Worm (Caenorhabditis elegans) whole organism, late embryonic: ENCODE data around the gene F58E1.13.

ENCODE experiments used
- ama-1 ChIP-seq: fragments of 150-350 bp; optimal IDR thresholded peaks from 2 replicates; lab custom pipeline; 2014
- ceh-18 ChIP-seq: sonication (generic microtip); optimal IDR thresholded peaks from 2 replicates; lab custom pipeline; 2016; ENCODE audit warnings: missing genetic modification characterization, missing compliant biosample characterization
- ceh-22 ChIP-seq: sonication (generic microtip); optimal IDR thresholded peaks from 2 replicates; lab custom pipeline; 2017; ENCODE audit warnings: missing biosample characterization, missing genetic modification characterization
- dmd-4 ChIP-seq: sonication (generic microtip); optimal IDR thresholded peaks from 2 replicates; lab custom pipeline; 2016; ENCODE audit warnings: borderline replicate concordance, missing genetic modification characterization, missing compliant biosample characterization
- elt-2 ChIP-seq: sonication (generic microtip); optimal IDR thresholded peaks from 2 replicates; lab custom pipeline; 2016; ENCODE audit warnings: missing genetic modification reagents, missing genetic modification characterization, missing compliant biosample characterization
- fkh-6 ChIP-seq: sonication (generic microtip); optimal IDR thresholded peaks from 2 replicates; lab custom pipeline; 2016; ENCODE audit warnings: missing genetic modification characterization, missing compliant biosample characterization
- gmeb-2 ChIP-seq: sonication (generic microtip); optimal IDR thresholded peaks from 2 replicates; lab custom pipeline; 2016; ENCODE audit warnings: missing genetic modification characterization, inconsistent platforms, missing compliant biosample characterization
- hlh-30 ChIP-seq: sonication (generic microtip); optimal IDR thresholded peaks from 2 replicates; lab custom pipeline; 2017; ENCODE audit warnings: antibody characterized with exemption, missing genetic modification characterization, missing compliant biosample characterization; ENCODE audit not compliant: insufficient read depth
- hlh-8 ChIP-seq: sonication (generic microtip); optimal IDR thresholded peaks from 2 replicates; lab custom pipeline; 2016; ENCODE audit warnings: missing genotype, missing genetic modification characterization, missing compliant biosample characterization
- nfya-1 ChIP-seq: sonication (generic microtip); optimal IDR thresholded peaks from 2 replicates; lab custom pipeline; 2017; ENCODE audit warnings: missing genetic modification characterization, mild to moderate bottlenecking, missing compliant biosample characterization, antibody characterized with exemption, moderate library complexity
- pha-4 ChIP-seq: fragments of 150-350 bp; optimal IDR thresholded peaks from 2 replicates; lab custom pipeline; 2018; ENCODE audit warnings: missing biosample characterization, missing genetic modification reagents, missing genetic modification characterization
- rnt-1 ChIP-seq: sonication (generic microtip); optimal IDR thresholded peaks from 2 replicates; lab custom pipeline; 2016; ENCODE audit warnings: missing genetic modification characterization, missing compliant biosample characterization
- sdc-2 ChIP-seq: sonication (generic microtip); optimal IDR thresholded peaks from 2 replicates; lab custom pipeline; 2016; ENCODE audit warnings: missing genotype, missing genetic modification characterization, missing compliant biosample characterization
- unc-3 ChIP-seq, 2 experiments: fragments of 200-800 bp in 1 of 2; sonication (Bioruptor generic) in 1 of 2; sonication (generic microtip) in 1 of 2; conservative IDR thresholded peaks in 1 of 2; optimal IDR thresholded peaks in 1 of 2; 2 replicates each; pipeline versions ENCODE4 v1.3.6 to Lab custom; 2016 to 2022; ENCODE audit warnings: missing compliant biosample characterization in 2 of 2, missing genetic modification characterization in 2 of 2, missing genetic modification reagents in 1 of 2

DNA sequence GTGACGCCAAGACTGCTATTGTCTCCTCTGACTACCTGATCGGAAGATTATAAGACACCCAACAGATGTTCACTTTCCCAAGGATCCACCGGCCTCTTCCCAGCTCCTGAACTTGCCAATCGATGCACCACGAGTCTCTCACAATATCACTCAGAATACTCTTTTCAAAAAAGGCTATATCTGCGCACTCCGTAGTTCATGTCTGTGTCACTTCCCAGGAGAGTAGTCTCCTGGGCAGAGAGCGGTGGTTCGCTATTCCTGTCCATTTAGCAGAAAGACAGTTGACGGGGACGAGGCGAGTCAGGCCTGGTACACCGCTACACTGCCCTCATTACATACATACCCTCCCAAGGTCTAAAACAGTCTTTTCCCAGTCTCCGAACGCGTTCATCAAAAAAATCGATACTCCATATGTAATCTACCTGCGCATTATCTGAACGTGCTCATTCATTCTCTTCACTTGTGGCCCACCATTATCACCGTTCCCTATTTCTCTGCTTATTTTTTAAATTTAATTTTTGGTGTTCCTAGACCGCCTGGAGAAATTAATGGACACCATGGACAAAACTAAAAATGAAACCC lies 19.2 kb upstream of the F58E1.13 start, which contains the start of gene btb-6:
- TF ChIP-seq ceh-18 (no peak), elt-2 (tag; lab: Kevin White, UChicago) (no peak), nfya-1 (tag; lab: Kevin White, UChicago) (no peak), fkh-6 (tag; lab: Kevin White, UChicago) (no peak), unc-3 (GFP tag; conservative IDR thresholded peaks at IDR 0.05; lab: Robert Waterston, UW) (no peak), unc-3 (tag; optimal IDR thresholded peaks at IDR 0.05; lab: Kevin White, UChicago) (no peak), pha-4 (tag; lab: Kevin White, UChicago) (no peak), hlh-30 (tag; lab: Kevin White, UChicago) (no peak), ceh-22 (tag; lab: Kevin White, UChicago) (no peak), sdc-2 (tag; lab: Kevin White, UChicago) (no peak), dmd-4 (tag; lab: Kevin White, UChicago) (no peak), rnt-1 (no peak), hlh-8 (tag; lab: Kevin White, UChicago) (no peak), gmeb-2 (tag; lab: Kevin White, UChicago) (no peak), ama-1 (no peak)
